Worm (Caenorhabditis elegans) whole organism, L4/young adult: ENCODE measurements around the gene inx-7.

Source experiments
- W03F9.2 ChIP-seq: fragments of 150-350 bp; optimal IDR thresholded peaks from 2 replicates; lab custom pipeline; 2014; ENCODE audit warnings: missing biosample characterization, missing genetic modification characterization
- dao-5 ChIP-seq: sonication (generic microtip); optimal IDR thresholded peaks from 2 replicates; lab custom pipeline; 2016; ENCODE audit warnings: missing genotype, missing genetic modification characterization, moderate library complexity, missing compliant biosample characterization
- him-1 ChIP-seq: sonication (generic microtip); optimal IDR thresholded peaks from 2 replicates; lab custom pipeline; 2016; ENCODE audit warnings: missing genotype, missing genetic modification reagents, missing genetic modification characterization, missing compliant biosample characterization

ce11 chrIV:5948712-5949111, 2.3 kb upstream of the inx-7 start:
- TF ChIP-seq dao-5 (tag; lab: Kevin White, UChicago) = no peak
- TF ChIP-seq W03F9.2 (tag; lab: Kevin White, UChicago) = no peak
- TF ChIP-seq him-1 (tag; lab: Kevin White, UChicago) = no peak
